Worm (Caenorhabditis elegans) whole organism, L1 larva: ENCODE measurements around the gene xpc-1.

Experiments used
- F16B12.6 ChIP-seq: fragments of 150-350 bp; optimal IDR thresholded peaks from 2 replicates; lab custom pipeline; 2014; ENCODE audit warnings: missing biosample characterization, missing genetic modification characterization
- Y116A8C.19 ChIP-seq: sonication (generic microtip); optimal IDR thresholded peaks from 2 replicates; lab custom pipeline; 2016; ENCODE audit warnings: missing compliant biosample characterization, missing genetic modification characterization, borderline replicate concordance
- ceh-63 ChIP-seq: fragments of 200-800 bp; sonication (Bioruptor generic); optimal IDR thresholded peaks from 2 replicates; lab custom pipeline; 2018; ENCODE audit warnings: mild to moderate bottlenecking, missing genetic modification characterization, missing compliant biosample characterization
- ceh-8 ChIP-seq: fragments of 200-800 bp; sonication (Bioruptor generic); optimal IDR thresholded peaks from 2 replicates; lab custom pipeline; 2018; ENCODE audit warnings: mild to moderate bottlenecking, missing genetic modification characterization, moderate library complexity, missing compliant biosample characterization
- ceh-88 ChIP-seq: fragments of 200-800 bp; sonication (Bioruptor generic); IDR thresholded peaks from 2 replicates; pipeline ENCODE4 v1.3.6; 2022; ENCODE audit warnings: missing genetic modification characterization, missing compliant biosample characterization
- ceh-90 ChIP-seq: sonication (generic microtip); optimal IDR thresholded peaks from 2 replicates; lab custom pipeline; 2016; ENCODE audit warnings: missing genetic modification characterization, missing compliant biosample characterization
- ces-1 ChIP-seq: fragments of 150-350 bp; optimal IDR thresholded peaks from 2 replicates; lab custom pipeline; 2014; ENCODE audit warnings: missing biosample characterization, missing genetic modification reagents, missing genetic modification characterization
- dpl-1 ChIP-seq, 3 experiments: fragments of 150-350 bp in 2 of 3; sonication (generic microtip) in 1 of 3; optimal IDR thresholded peaks; 2 replicates each; lab custom pipeline; 2014 to 2017; ENCODE audit warnings: missing biosample characterization in 3 of 3, missing genetic modification characterization in 3 of 3, missing genetic modification reagents in 3 of 3
- efl-1 ChIP-seq, 4 experiments: fragments of 150-350 bp; optimal IDR thresholded peaks in 3 of 4; peaks in 1 of 4; 1 replicate in 1 of 4; 2 replicates in 3 of 4; lab custom pipeline; 2014; ENCODE audit warnings: missing biosample characterization in 2 of 4, missing genetic modification characterization in 2 of 4, missing genetic modification reagents in 2 of 4
- egl-13 ChIP-seq: sonication (generic microtip); optimal IDR thresholded peaks from 2 replicates; lab custom pipeline; 2016; ENCODE audit warnings: missing genotype, missing genetic modification reagents, missing genetic modification characterization, missing compliant biosample characterization
- elt-3 ChIP-seq, 6 experiments: fragments of 150-350 bp in 1 of 6; sonication (generic microtip); optimal IDR thresholded peaks; 2 replicates each; lab custom pipeline; 2017 to 2018; ENCODE audit warnings: missing biosample characterization in 6 of 6, missing genetic modification characterization in 6 of 6, inconsistent platforms in 1 of 6
- fkh-4 ChIP-seq: sonication (generic microtip); optimal IDR thresholded peaks from 2 replicates; lab custom pipeline; 2016; ENCODE audit warnings: missing compliant biosample characterization, missing genetic modification characterization, borderline replicate concordance
- fkh-8 ChIP-seq: sonication (generic microtip); optimal IDR thresholded peaks from 2 replicates; lab custom pipeline; 2016; ENCODE audit warnings: mild to moderate bottlenecking, missing genetic modification characterization, missing compliant biosample characterization
- hlh-17 ChIP-seq: fragments of 200-800 bp; sonication (Bioruptor generic); optimal IDR thresholded peaks from 2 replicates; lab custom pipeline; 2018; ENCODE audit warnings: missing genetic modification characterization, mild to moderate bottlenecking, missing compliant biosample characterization, moderate library complexity, borderline replicate concordance
- hpl-2 ChIP-seq: fragments of 150-350 bp; optimal IDR thresholded peaks from 2 replicates; lab custom pipeline; 2014; ENCODE audit warnings: missing biosample characterization, missing genetic modification reagents, missing genetic modification characterization
- irx-1 ChIP-seq: sonication (generic microtip); optimal IDR thresholded peaks from 2 replicates; lab custom pipeline; 2016; ENCODE audit warnings: missing genetic modification characterization, missing compliant biosample characterization
- isw-1 ChIP-seq: fragments of 200-800 bp; sonication (Bioruptor generic); IDR thresholded peaks from 2 replicates; pipeline ENCODE4 v1.3.6; 2022; ENCODE audit warnings: missing genetic modification characterization, missing compliant biosample characterization
- lin-13 ChIP-seq: fragments of 150-350 bp; optimal IDR thresholded peaks from 2 replicates; lab custom pipeline; 2014; ENCODE audit warnings: missing biosample characterization, missing genetic modification reagents, missing genetic modification characterization
- lin-14 ChIP-seq: fragments of 200-800 bp; sonication (Bioruptor generic); optimal IDR thresholded peaks from 2 replicates; lab custom pipeline; 2018; ENCODE audit warnings: mild to moderate bottlenecking, missing genetic modification characterization, moderate library complexity, missing compliant biosample characterization
- lin-35 ChIP-seq, 2 experiments: fragments of 150-350 bp; optimal IDR thresholded peaks; 2 replicates each; lab custom pipeline; 2014; ENCODE audit warnings: missing biosample characterization in 2 of 2, missing genetic modification characterization in 2 of 2, missing genetic modification reagents in 2 of 2
- lsy-2 ChIP-seq, 2 experiments: fragments of 150-350 bp; optimal IDR thresholded peaks; 2 replicates each; lab custom pipeline; 2014; ENCODE audit warnings: missing biosample characterization in 2 of 2, missing genetic modification characterization in 2 of 2
- mdl-1 ChIP-seq, 2 experiments: fragments of 150-350 bp; optimal IDR thresholded peaks; 2 replicates each; lab custom pipeline; 2014 to 2017; ENCODE audit warnings: missing biosample characterization in 2 of 2, missing genetic modification characterization in 2 of 2, inconsistent platforms in 1 of 2
- mep-1 ChIP-seq: fragments of 150-350 bp; optimal IDR thresholded peaks from 2 replicates; lab custom pipeline; 2014; ENCODE audit warnings: missing biosample characterization, missing genetic modification characterization
- nhr-11 ChIP-seq: fragments of 150-350 bp; optimal IDR thresholded peaks from 2 replicates; lab custom pipeline; 2014; ENCODE audit warnings: missing biosample characterization, missing genetic modification characterization
- nhr-12 ChIP-seq: sonication (generic microtip); optimal IDR thresholded peaks from 2 replicates; lab custom pipeline; 2017; ENCODE audit warnings: missing biosample characterization, missing genetic modification characterization
- nhr-19 ChIP-seq: fragments of 200-800 bp; sonication (Bioruptor generic); conservative IDR thresholded peaks from 2 replicates; pipeline ENCODE4 v1.3.6; 2022; ENCODE audit warnings: missing genetic modification characterization, missing compliant biosample characterization
- nhr-71 ChIP-seq: sonication (generic microtip); optimal IDR thresholded peaks from 2 replicates; lab custom pipeline; 2016; ENCODE audit warnings: mild to moderate bottlenecking, missing genetic modification characterization, moderate library complexity, missing compliant biosample characterization
- nhr-76 ChIP-seq: sonication (generic microtip); optimal IDR thresholded peaks from 2 replicates; lab custom pipeline; 2017; ENCODE audit warnings: missing biosample characterization, missing genetic modification characterization
- nhr-84 ChIP-seq: sonication (generic microtip); optimal IDR thresholded peaks from 2 replicates; lab custom pipeline; 2017; ENCODE audit warnings: missing biosample characterization, missing genetic modification characterization
- nhr-85 ChIP-seq: sonication (generic microtip); peaks from one replicate; lab custom pipeline; 2016; ENCODE audit warnings: missing genetic modification characterization, inconsistent platforms, missing compliant biosample characterization
- nhr-90 ChIP-seq: sonication (generic microtip); optimal IDR thresholded peaks from 2 replicates; lab custom pipeline; 2016; ENCODE audit warnings: mild to moderate bottlenecking, missing genetic modification characterization, missing compliant biosample characterization; ENCODE audit not compliant: poor library complexity
- pag-3 ChIP-seq: sonication (generic microtip); optimal IDR thresholded peaks from 2 replicates; lab custom pipeline; 2017; ENCODE audit warnings: missing genetic modification characterization, mild to moderate bottlenecking, missing compliant biosample characterization, antibody characterized with exemption, borderline replicate concordance; ENCODE audit not compliant: insufficient read depth
- rnt-1 ChIP-seq: sonication (generic microtip); optimal IDR thresholded peaks from 2 replicates; lab custom pipeline; 2016; ENCODE audit warnings: mild to moderate bottlenecking, missing genetic modification characterization, moderate library complexity, missing compliant biosample characterization
- skn-1 ChIP-seq: fragments of 150-350 bp; optimal IDR thresholded peaks from 2 replicates; lab custom pipeline; 2014; ENCODE audit warnings: missing biosample characterization, missing genetic modification characterization
- snu-23 ChIP-seq: sonication (generic microtip); optimal IDR thresholded peaks from 2 replicates; lab custom pipeline; 2016; ENCODE audit warnings: missing genetic modification characterization, missing compliant biosample characterization
- sptf-1 ChIP-seq: fragments of 150-350 bp; optimal IDR thresholded peaks from 2 replicates; lab custom pipeline; 2014; ENCODE audit warnings: missing biosample characterization, missing genetic modification characterization
- swsn-7 ChIP-seq: sonication (generic microtip); optimal IDR thresholded peaks from 2 replicates; lab custom pipeline; 2016; ENCODE audit warnings: missing genetic modification characterization, missing compliant biosample characterization
- tlp-1 ChIP-seq: fragments of 150-350 bp; optimal IDR thresholded peaks from 2 replicates; lab custom pipeline; 2014; ENCODE audit warnings: missing biosample characterization, missing genetic modification characterization
- unc-86 ChIP-seq: sonication (generic microtip); optimal IDR thresholded peaks from 2 replicates; lab custom pipeline; 2016; ENCODE audit warnings: missing genetic modification characterization, missing compliant biosample characterization
- vab-15 ChIP-seq: sonication (generic microtip); optimal IDR thresholded peaks from 2 replicates; lab custom pipeline; 2017; ENCODE audit warnings: missing genotype, mild to moderate bottlenecking, missing genetic modification characterization, missing compliant biosample characterization
- xbp-1 ChIP-seq: sonication (generic microtip); optimal IDR thresholded peaks from 2 replicates; lab custom pipeline; 2016; ENCODE audit warnings: missing genetic modification characterization, missing compliant biosample characterization
- zag-1 ChIP-seq: fragments of 150-350 bp; optimal IDR thresholded peaks from 2 replicates; lab custom pipeline; 2014; ENCODE audit warnings: missing biosample characterization, missing genetic modification characterization
- zip-4 ChIP-seq: fragments of 200-800 bp; sonication (Bioruptor generic); optimal IDR thresholded peaks from 2 replicates; lab custom pipeline; 2018; ENCODE audit warnings: mild to moderate bottlenecking, missing genetic modification characterization, moderate library complexity, missing compliant biosample characterization
- ztf-11 ChIP-seq, 2 experiments: sonication (generic microtip); optimal IDR thresholded peaks; 2 replicates each; lab custom pipeline; 2016 to 2017; ENCODE audit warnings: missing genetic modification characterization in 2 of 2, missing biosample characterization in 1 of 2, missing compliant biosample characterization in 1 of 2
- ztf-4 ChIP-seq: fragments of 150-350 bp; optimal IDR thresholded peaks from 2 replicates; lab custom pipeline; 2014; ENCODE audit warnings: missing biosample characterization, missing genetic modification characterization

The xpc-1 gene

ce11 chrIV:2032946-2033411 lies 40.1 kb downstream of the xpc-1 start, which contains the start of gene cpsf-1 (continued):
- no peak for TF ChIP-seq ztf-4
- no peak; the same call in 1 of the 2 replicates for TF ChIP-seq ceh-88 (GFP tag; lab: Robert Waterston, UW)
- peak; percentile 6 for TF ChIP-seq nhr-11
- peak; percentile 86 to 93 for TF ChIP-seq lin-35 (GFP tag; optimal IDR thresholded peaks at IDR 0.05; lab: Kevin White, UChicago)
- peak; percentile 24 for TF ChIP-seq fkh-4
- peak; percentile 91 for TF ChIP-seq snu-23 (GFP tag; lab: Kevin White, UChicago)
- peak; percentile 38 for TF ChIP-seq ceh-8 (GFP tag; lab: Kevin White, UChicago)
- TF ChIP-seq nhr-12: no peak
- TF ChIP-seq Y116A8C.19 (tag; lab: Kevin White, UChicago): no peak
- TF ChIP-seq efl-1 (optimal IDR thresholded peaks at IDR 0.05; lab: Kevin White, UChicago): peak; percentile 88 to 92
- TF ChIP-seq efl-1 (GFP tag; optimal IDR thresholded peaks at IDR 0.05 in 1 of 2; lab: Kevin White, UChicago): peak; percentile 83 to 98
- no peak for TF ChIP-seq nhr-76 (tag; lab: Kevin White, UChicago)
- peak; percentile 3 for TF ChIP-seq ces-1 (GFP tag; lab: Kevin White, UChicago)
- no peak for TF ChIP-seq nhr-71 (tag; lab: Kevin White, UChicago)
- TF ChIP-seq zag-1: no peak
- TF ChIP-seq pag-3 (tag; lab: Kevin White, UChicago): no peak
- TF ChIP-seq swsn-7 (tag; lab: Kevin White, UChicago): no peak
- TF ChIP-seq ceh-63 (GFP tag; lab: Kevin White, UChicago): no peak
- TF ChIP-seq zip-4 (GFP tag; lab: Kevin White, UChicago): no peak
- peak; percentile 93 for TF ChIP-seq vab-15 (tag; lab: Kevin White, UChicago)
- TF ChIP-seq unc-86 (tag; lab: Kevin White, UChicago): peak; percentile 76
- TF ChIP-seq lsy-2 (tag; optimal IDR thresholded peaks at IDR 0.05; lab: Kevin White, UChicago): peak; percentile 82 to 95
- peak; percentile 42 for TF ChIP-seq irx-1 (tag; lab: Kevin White, UChicago)
- peak; percentile 90 for TF ChIP-seq lin-13 (GFP tag; lab: Kevin White, UChicago)
- peak; percentile 90 for TF ChIP-seq mep-1 (tag; lab: Kevin White, UChicago)
- TF ChIP-seq sptf-1: no peak
- TF ChIP-seq nhr-90 (tag; lab: Kevin White, UChicago): no peak
- peak; percentile 66 for TF ChIP-seq F16B12.6
- TF ChIP-seq lin-14: no peak
- peak; percentile 90 for TF ChIP-seq skn-1
- TF ChIP-seq hpl-2: no peak
- peak in 4 of 6 experiments; percentile 7 to 89 (median 61) for TF ChIP-seq elt-3 (tag; optimal IDR thresholded peaks at IDR 0.05; lab: Kevin White, UChicago)
- peak; percentile 82 for TF ChIP-seq xbp-1 (tag; lab: Kevin White, UChicago)
- TF ChIP-seq isw-1 (GFP tag; lab: Robert Waterston, UW): peak; percentile 73
- TF ChIP-seq nhr-19 (GFP tag; lab: Robert Waterston, UW): peak; percentile 77
- no peak for TF ChIP-seq nhr-84 (tag; lab: Kevin White, UChicago)
- peak in 1 of 2 experiments; percentile 83 for TF ChIP-seq ztf-11 (tag; optimal IDR thresholded peaks at IDR 0.05; lab: Kevin White, UChicago)
- peak; percentile 46 for TF ChIP-seq ceh-90 (tag; lab: Kevin White, UChicago)
- peak; percentile 85 for TF ChIP-seq nhr-85 (tag; lab: Kevin White, UChicago)
- TF ChIP-seq rnt-1 (tag; lab: Kevin White, UChicago): no peak
- peak; percentile 82 to 85 (median 83) for TF ChIP-seq dpl-1 (GFP tag; optimal IDR thresholded peaks at IDR 0.05; lab: Kevin White, UChicago)
- no peak for TF ChIP-seq tlp-1 (tag; lab: Kevin White, UChicago)
- TF ChIP-seq egl-13 (tag; lab: Kevin White, UChicago): peak; percentile 53
- peak in 1 of 2 experiments; percentile 83 for TF ChIP-seq mdl-1 (tag; optimal IDR thresholded peaks at IDR 0.05; lab: Kevin White, UChicago)
- peak; percentile 91 for TF ChIP-seq fkh-8 (tag; lab: Kevin White, UChicago)
- TF ChIP-seq hlh-17 (GFP tag; lab: Kevin White, UChicago): no peak
